Worm (Caenorhabditis elegans) whole organism, L2 larva: ENCODE measurements around the gene str-222.

ENCODE experiments used
- C34F6.9 ChIP-seq: fragments of 150-350 bp; optimal IDR thresholded peaks from 2 replicates; lab custom pipeline; 2014; ENCODE audit warnings: missing biosample characterization, missing genetic modification characterization
- F13H6.1 ChIP-seq: sonication (generic microtip); optimal IDR thresholded peaks from 2 replicates; lab custom pipeline; 2016; ENCODE audit warnings: missing genetic modification characterization, missing compliant biosample characterization
- Y55F3AM.14 ChIP-seq: fragments of 200-800 bp; sonication (Bioruptor generic); optimal IDR thresholded peaks from 2 replicates; lab custom pipeline; 2018; ENCODE audit warnings: mild to moderate bottlenecking, missing genetic modification characterization, missing compliant biosample characterization
- ZK546.5 ChIP-seq: sonication (generic microtip); optimal IDR thresholded peaks from 2 replicates; lab custom pipeline; 2017; ENCODE audit warnings: missing biosample characterization, missing genetic modification characterization
- alr-1 ChIP-seq: fragments of 150-350 bp; optimal IDR thresholded peaks from 2 replicates; lab custom pipeline; 2014; ENCODE audit warnings: missing biosample characterization, missing genetic modification characterization
- aly-2 ChIP-seq: fragments of 150-350 bp; optimal IDR thresholded peaks from 2 replicates; lab custom pipeline; 2014; ENCODE audit warnings: missing biosample characterization, missing genetic modification characterization
- ama-1 ChIP-seq: fragments of 150-350 bp; optimal IDR thresholded peaks from 2 replicates; lab custom pipeline; 2018; ENCODE audit warnings: inconsistent platforms
- ceh-16 ChIP-seq: fragments of 150-350 bp; optimal IDR thresholded peaks from 2 replicates; lab custom pipeline; 2014; ENCODE audit warnings: missing biosample characterization, missing genetic modification characterization
- crh-2 ChIP-seq: sonication (generic microtip); optimal IDR thresholded peaks from 2 replicates; lab custom pipeline; 2017; ENCODE audit warnings: missing biosample characterization, missing genetic modification characterization
- egl-27 ChIP-seq: sonication (generic microtip); optimal IDR thresholded peaks from 3 replicates; lab custom pipeline; 2017; ENCODE audit warnings: missing biosample characterization, missing genetic modification reagents, missing genetic modification characterization
- fos-1 ChIP-seq: fragments of 150-350 bp; optimal IDR thresholded peaks from 2 replicates; lab custom pipeline; 2014; ENCODE audit warnings: missing biosample characterization, missing genetic modification characterization
- gmeb-1 ChIP-seq: fragments of 150-350 bp; optimal IDR thresholded peaks from 2 replicates; lab custom pipeline; 2014; ENCODE audit warnings: missing biosample characterization, missing genetic modification characterization
- lin-39 ChIP-seq: fragments of 150-350 bp; optimal IDR thresholded peaks from 2 replicates; lab custom pipeline; 2014; ENCODE audit warnings: missing biosample characterization, missing genetic modification reagents, missing genetic modification characterization
- mab-5 ChIP-seq: fragments of 150-350 bp; optimal IDR thresholded peaks from 2 replicates; lab custom pipeline; 2014; ENCODE audit warnings: missing biosample characterization, missing genetic modification characterization
- mbf-1 ChIP-seq: sonication (generic microtip); optimal IDR thresholded peaks from 2 replicates; lab custom pipeline; 2017; ENCODE audit warnings: missing biosample characterization, missing genetic modification characterization
- mdl-1 ChIP-seq, 2 experiments: fragments of 150-350 bp in 1 of 2; sonication (generic microtip) in 1 of 2; optimal IDR thresholded peaks; 2 replicates each; lab custom pipeline; 2017; ENCODE audit warnings: missing biosample characterization in 2 of 2, missing genetic modification characterization in 2 of 2
- nhr-11 ChIP-seq: fragments of 150-350 bp; optimal IDR thresholded peaks from 2 replicates; lab custom pipeline; 2014; ENCODE audit warnings: missing biosample characterization, missing genetic modification characterization
- nhr-129 ChIP-seq: fragments of 150-350 bp; optimal IDR thresholded peaks from 2 replicates; lab custom pipeline; 2014; ENCODE audit warnings: missing biosample characterization, missing genetic modification characterization
- nhr-21 ChIP-seq: fragments of 150-350 bp; optimal IDR thresholded peaks from 2 replicates; lab custom pipeline; 2014; ENCODE audit warnings: missing biosample characterization, missing genetic modification characterization
- nhr-237 ChIP-seq: fragments of 150-350 bp; optimal IDR thresholded peaks from 2 replicates; lab custom pipeline; 2014; ENCODE audit warnings: missing biosample characterization, missing genetic modification characterization
- nhr-25 ChIP-seq: fragments of 150-350 bp; sonication (generic microtip); optimal IDR thresholded peaks from 3 replicates; lab custom pipeline; 2014; ENCODE audit warnings: missing biosample characterization, missing genetic modification characterization
- nhr-77 ChIP-seq: fragments of 150-350 bp; optimal IDR thresholded peaks from 2 replicates; lab custom pipeline; 2014; ENCODE audit warnings: missing biosample characterization, missing genetic modification characterization
- peb-1 ChIP-seq: fragments of 150-350 bp; optimal IDR thresholded peaks from 2 replicates; lab custom pipeline; 2014; ENCODE audit warnings: missing biosample characterization, missing genetic modification characterization
- sem-4 ChIP-seq: fragments of 150-350 bp; optimal IDR thresholded peaks from 2 replicates; lab custom pipeline; 2014; ENCODE audit warnings: missing biosample characterization, missing genetic modification reagents, missing genetic modification characterization
- sma-3 ChIP-seq: sonication (generic microtip); optimal IDR thresholded peaks from 2 replicates; lab custom pipeline; 2016; ENCODE audit warnings: missing genetic modification reagents, missing genetic modification characterization, missing compliant biosample characterization
- sma-9 ChIP-seq, 2 experiments: fragments of 150-350 bp in 1 of 2; sonication (generic microtip) in 1 of 2; optimal IDR thresholded peaks; 2 replicates each; lab custom pipeline; 2014 to 2016; ENCODE audit warnings: missing genetic modification characterization in 2 of 2, mild to moderate bottlenecking in 1 of 2, missing biosample characterization in 1 of 2, missing compliant biosample characterization in 1 of 2, missing genetic modification reagents in 1 of 2, moderate library complexity in 1 of 2
- snpc-4 ChIP-seq: fragments of 150-350 bp; optimal IDR thresholded peaks from 2 replicates; lab custom pipeline; 2014; ENCODE audit warnings: missing biosample characterization, missing genetic modification characterization
- unc-39 ChIP-seq: fragments of 150-350 bp; optimal IDR thresholded peaks from 2 replicates; lab custom pipeline; 2014; ENCODE audit warnings: missing biosample characterization, missing genetic modification characterization
- unc-55 ChIP-seq: fragments of 150-350 bp; sonication (generic microtip); optimal IDR thresholded peaks from 3 replicates; lab custom pipeline; 2014; ENCODE audit warnings: missing biosample characterization, missing genetic modification reagents, missing genetic modification characterization
- unc-62 ChIP-seq: fragments of 150-350 bp; optimal IDR thresholded peaks from 2 replicates; lab custom pipeline; 2014; ENCODE audit warnings: missing biosample characterization, missing genetic modification reagents, missing genetic modification characterization
- zag-1 ChIP-seq: fragments of 150-350 bp; optimal IDR thresholded peaks from 2 replicates; lab custom pipeline; 2014; ENCODE audit warnings: missing biosample characterization, missing genetic modification characterization
- ztf-1 ChIP-seq: fragments of 200-800 bp; sonication (Bioruptor generic); conservative IDR thresholded peaks from 2 replicates; pipeline ENCODE4 v1.3.6; 2022; ENCODE audit warnings: missing genetic modification characterization, missing compliant biosample characterization

The str-222 gene

DNA sequence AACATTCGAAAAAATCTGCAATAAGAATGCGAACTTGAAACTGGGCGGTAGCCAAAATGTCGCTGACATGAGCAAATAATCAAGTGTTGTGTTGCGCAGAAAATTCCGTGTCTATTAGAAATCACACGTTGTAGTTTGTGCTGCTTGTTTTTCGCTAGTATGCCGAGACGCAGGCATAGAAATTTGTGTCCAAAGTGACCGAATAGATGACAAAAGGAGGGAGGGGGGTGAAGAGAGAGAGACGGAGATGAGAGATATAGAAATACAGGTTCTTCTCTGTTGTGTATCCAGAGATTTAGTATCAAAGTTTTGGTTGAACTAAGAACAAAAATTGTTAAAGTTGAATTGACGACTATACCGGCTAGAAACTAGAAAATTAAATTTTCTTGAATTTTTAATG, 8.7 kb upstream of the str-222 start:
- TF ChIP-seq sma-3 (GFP tag; lab: Kevin White, UChicago): peak; percentile 49
- TF ChIP-seq nhr-11 (tag; lab: Kevin White, UChicago): no peak
- TF ChIP-seq zag-1 (tag; lab: Kevin White, UChicago): no peak
- no peak for TF ChIP-seq nhr-237
- no peak for TF ChIP-seq mab-5
- TF ChIP-seq unc-39 (tag; lab: Kevin White, UChicago): no peak
- peak; percentile 44 for TF ChIP-seq crh-2 (tag; lab: Kevin White, UChicago)
- TF ChIP-seq sma-9 (GFP tag; optimal IDR thresholded peaks at IDR 0.05; lab: Kevin White, UChicago): peak; percentile 56
- TF ChIP-seq sma-9 (tag; optimal IDR thresholded peaks at IDR 0.05; lab: Kevin White, UChicago): no peak
- TF ChIP-seq ztf-1: no peak
- peak; percentile 76 for TF ChIP-seq nhr-129 (tag; lab: Kevin White, UChicago)
- no peak for TF ChIP-seq lin-39 (tag; lab: Kevin White, UChicago)
- peak; percentile 35 for TF ChIP-seq fos-1 (tag; lab: Kevin White, UChicago)
- peak; percentile 84 for TF ChIP-seq F13H6.1 (tag; lab: Kevin White, UChicago)
- peak; percentile 69 for TF ChIP-seq nhr-25 (tag; lab: Kevin White, UChicago)
- no peak for TF ChIP-seq unc-62 (GFP tag; lab: Kevin White, UChicago)
- no peak for TF ChIP-seq sem-4 (tag; lab: Kevin White, UChicago)
- peak; percentile 57 for TF ChIP-seq egl-27

DNA sequence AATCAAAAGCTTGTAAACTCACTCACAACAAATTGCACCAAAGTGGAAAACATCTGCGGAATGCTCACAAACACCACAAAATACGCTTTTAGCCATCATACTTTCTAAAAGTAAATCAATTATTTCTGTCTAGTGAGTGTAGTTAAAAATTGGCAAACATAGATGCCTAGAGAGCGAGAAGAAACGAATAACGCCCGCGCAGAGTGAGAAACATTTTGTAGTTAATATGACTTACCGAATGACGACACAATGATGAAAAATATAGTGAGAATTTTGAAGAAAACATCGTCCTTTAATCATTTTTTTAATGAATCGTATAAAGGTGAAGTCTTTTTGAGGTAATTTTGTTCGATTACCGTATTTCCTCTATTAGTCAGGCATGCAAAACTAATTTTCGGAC, 6.6 kb upstream of the str-222 start, which contains the start of gene nhr-238:
nhr-238 (minus strand) TSS at position 104 of the 400 bp plus-strand sequence.
- no peak for TF ChIP-seq peb-1 (tag; lab: Kevin White, UChicago)
- TF ChIP-seq nhr-129 (tag; lab: Kevin White, UChicago): peak; percentile 93
- peak; percentile 84 for TF ChIP-seq nhr-77 (tag; lab: Kevin White, UChicago)

DNA sequence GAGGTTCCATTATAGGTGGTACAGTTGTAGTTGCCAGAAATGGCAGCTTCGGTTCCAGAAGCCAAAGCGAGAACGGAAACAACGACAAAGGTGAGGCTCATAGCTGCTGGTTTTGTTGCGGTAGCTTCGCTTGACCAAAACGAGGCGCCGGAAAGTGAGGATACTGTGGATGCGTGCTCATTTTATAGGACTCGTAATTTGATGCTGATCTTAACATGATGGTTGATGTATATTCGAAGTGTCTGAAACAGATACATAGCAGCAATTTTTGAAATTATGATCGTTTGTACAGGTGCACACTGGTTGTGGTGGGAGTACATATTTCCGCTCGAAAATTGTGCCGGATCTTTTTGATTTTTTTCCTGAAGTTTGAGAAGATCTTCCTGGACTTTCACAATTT, 4.8 kb upstream of the str-222 start, which contains the start of gene Y46H3D.8:
Y46H3D.8 (minus strand) TSS at position 101 of the 400 bp plus-strand sequence.
- TF ChIP-seq fos-1 (tag; lab: Kevin White, UChicago) (no peak), ZK546.5 (tag; lab: Kevin White, UChicago) (no peak)

DNA sequence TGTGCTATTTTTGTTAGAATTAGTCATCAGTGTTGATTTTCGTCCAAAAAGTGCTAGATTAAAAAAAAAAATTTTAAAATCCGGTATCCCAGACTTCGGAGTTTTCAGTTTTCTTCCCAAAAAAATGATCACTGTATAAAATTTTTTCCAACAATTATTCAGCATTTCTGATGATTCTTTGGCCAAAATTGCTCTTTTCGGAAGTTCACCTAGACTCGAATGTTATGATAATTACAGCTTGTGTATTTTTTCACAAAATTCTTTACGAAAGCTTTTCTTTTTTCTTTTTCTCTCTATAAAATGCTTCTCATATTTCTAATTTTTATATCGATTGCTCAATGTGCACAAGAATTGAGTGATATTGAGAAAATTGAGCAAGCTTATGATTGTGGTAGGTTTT, 4.2 kb upstream of the str-222 start, which contains the start of gene irld-17:
irld-17 (plus strand) TSS at position 301 of the 400 bp plus-strand sequence.
- TF ChIP-seq gmeb-1 (tag; lab: Kevin White, UChicago): no peak
- no peak for TF ChIP-seq sma-9 (GFP tag; optimal IDR thresholded peaks at IDR 0.05; lab: Kevin White, UChicago)
- TF ChIP-seq sma-9 (tag; optimal IDR thresholded peaks at IDR 0.05; lab: Kevin White, UChicago): no peak
- no peak for TF ChIP-seq F13H6.1 (tag; lab: Kevin White, UChicago)
- TF ChIP-seq crh-2 (tag; lab: Kevin White, UChicago): no peak
- TF ChIP-seq nhr-77 (tag; lab: Kevin White, UChicago): no peak
- no peak for TF ChIP-seq ama-1 (lab: Kevin White, UChicago)
- TF ChIP-seq mdl-1 (tag; optimal IDR thresholded peaks at IDR 0.05; lab: Kevin White, UChicago): no peak
- TF ChIP-seq mbf-1 (tag; lab: Kevin White, UChicago): no peak
- no peak for TF ChIP-seq aly-2
- TF ChIP-seq ztf-1: no peak
- no peak for TF ChIP-seq lin-39 (tag; lab: Kevin White, UChicago)
- no peak for TF ChIP-seq unc-62 (GFP tag; lab: Kevin White, UChicago)
- TF ChIP-seq nhr-237: no peak
- no peak for TF ChIP-seq zag-1 (tag; lab: Kevin White, UChicago)
- TF ChIP-seq Y55F3AM.14 (GFP tag; lab: Kevin White, UChicago): no peak
- TF ChIP-seq ceh-16: no peak
- TF ChIP-seq nhr-21 (tag; lab: Kevin White, UChicago): no peak
- TF ChIP-seq, all 48 proteins: peak for 0

DNA sequence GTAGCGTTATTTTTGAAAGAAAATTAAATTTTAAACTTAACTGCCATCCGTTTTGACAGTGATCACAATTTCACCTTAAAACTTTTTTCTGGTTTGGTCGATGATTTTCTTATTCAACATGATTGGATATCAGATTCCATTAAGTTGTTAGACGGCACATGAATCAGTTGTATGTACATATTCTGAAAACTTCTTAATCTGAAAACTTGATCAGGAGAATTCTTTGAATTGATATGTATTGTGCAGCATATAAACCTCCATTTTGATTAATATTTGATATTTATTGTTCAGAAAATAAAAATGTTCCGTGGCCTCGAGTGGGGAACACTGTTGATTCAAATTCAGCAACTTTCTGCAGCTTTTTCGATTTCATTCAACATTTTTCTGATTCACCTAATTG, 4.0 kb downstream of the str-222 start, which contains the start of gene str-221:
str-221 (plus strand) TSS at position 301 of the 400 bp plus-strand sequence.
- TF ChIP-seq lin-39 (tag; lab: Kevin White, UChicago): no peak
- TF ChIP-seq zag-1 (tag; lab: Kevin White, UChicago): no peak
- TF ChIP-seq snpc-4 (tag; lab: Kevin White, UChicago): no peak
- no peak for TF ChIP-seq unc-62 (GFP tag; lab: Kevin White, UChicago)
- TF ChIP-seq aly-2: no peak
- no peak for TF ChIP-seq ceh-16
- TF ChIP-seq egl-27: no peak
- TF ChIP-seq C34F6.9 (tag; lab: Kevin White, UChicago): no peak
- TF ChIP-seq unc-55 (GFP tag; lab: Kevin White, UChicago): no peak
- no peak for TF ChIP-seq nhr-25 (tag; lab: Kevin White, UChicago)
- no peak for TF ChIP-seq alr-1 (tag; lab: Kevin White, UChicago)
